Worm (Caenorhabditis elegans): Measurements from ENCODE around the gene F54H12.7.

The F54H12.7 gene

ce11 chrIII:7928549-7929129, 40.5 kb upstream of the F54H12.7 start, which contains the start of the genes C29E4.13 and npp-15:
TSS of gene C29E4.13 (minus strand) at chrIII:7928717.
TSS of gene npp-15 (plus strand) at chrIII:7929043.
- TF ChIP-seq mxl-2 (GFP tag; conservative IDR thresholded peaks at IDR 0.05) (no peak), lin-13 (GFP tag; optimal IDR thresholded peaks at IDR 0.05) (no peak), unc-39 (tag; optimal IDR thresholded peaks at IDR 0.05) (no peak), nhr-28 (tag; optimal IDR thresholded peaks at IDR 0.05) (peak; percentile 34), arid-1 (GFP tag; conservative IDR thresholded peaks at IDR 0.05) (no peak), Y105C5A.15 (GFP tag; IDR thresholded peaks at IDR 0.05) (no peak), ceh-32 (tag; optimal IDR thresholded peaks at IDR 0.05; ENCODE audit: poor library complexity) (no peak), lim-7 (GFP tag; IDR thresholded peaks at IDR 0.05) (no peak), egl-43 (GFP tag; IDR thresholded peaks at IDR 0.05) (no peak), zip-11 (GFP tag; IDR thresholded peaks at IDR 0.05) (no peak), skn-1 (tag; optimal IDR thresholded peaks at IDR 0.05) (no peak), mep-1 (tag; optimal IDR thresholded peaks at IDR 0.05) (peak; percentile 10), zag-1 (tag; optimal IDR thresholded peaks at IDR 0.05) (no peak), hlh-30 (tag; optimal IDR thresholded peaks at IDR 0.05; ENCODE audit: insufficient read depth) (peak; percentile 12), Y75B8A.6 (GFP tag; IDR thresholded peaks at IDR 0.05) (no peak), tag-97 (GFP tag; IDR thresholded peaks at IDR 0.05) (no peak), dve-1 (tag; optimal IDR thresholded peaks at IDR 0.05; ENCODE audit: insufficient read depth) (peak; percentile 28), duxl-1 (tag; optimal IDR thresholded peaks at IDR 0.05; ENCODE audit: poor library complexity) (no peak), lin-39 (tag; optimal IDR thresholded peaks at IDR 0.05) (no peak), daf-19 (GFP tag; conservative IDR thresholded peaks at IDR 0.05) (no peak), daf-16 (GFP tag; optimal IDR thresholded peaks at IDR 0.05) (no peak), daf-16 (tag; optimal IDR thresholded peaks at IDR 0.05) (peak; percentile 37), nhr-11 (tag; optimal IDR thresholded peaks at IDR 0.05) (no peak), lsy-2 (tag; optimal IDR thresholded peaks at IDR 0.05) (no peak), zip-2 (tag; optimal IDR thresholded peaks at IDR 0.05) (no peak), nhr-111 (GFP tag; optimal IDR thresholded peaks at IDR 0.05) (no peak), snpc-4 (tag; optimal IDR thresholded peaks at IDR 0.05) (no peak), rbr-2 (tag; optimal IDR thresholded peaks at IDR 0.05) (no peak), pqm-1 (tag; optimal IDR thresholded peaks at IDR 0.05) (peak; percentile 21), Y48G9A.11 (GFP tag; IDR thresholded peaks at IDR 0.05) (no peak), T20F7.1 (GFP tag; optimal IDR thresholded peaks at IDR 0.05) (peak; percentile 72), lir-3 (tag; optimal IDR thresholded peaks at IDR 0.05) (no peak), nhr-25 (tag; optimal IDR thresholded peaks at IDR 0.05; ENCODE audit: borderline replicate concordance, insufficient read depth) (no peak), mes-2 (tag; optimal IDR thresholded peaks at IDR 0.05; ENCODE audit: poor library complexity, severe bottlenecking) (peak; percentile 64), F44E2.7 (GFP tag; IDR thresholded peaks at IDR 0.05) (no peak), set-16 (GFP tag; IDR thresholded peaks at IDR 0.05) (no peak), unc-62 (GFP tag; optimal IDR thresholded peaks at IDR 0.05 in 1 of 2) (no peak), unc-62 (tag; optimal IDR thresholded peaks at IDR 0.05) (no peak), mdt-29 (GFP tag; IDR thresholded peaks at IDR 0.05) (no peak), lin-15B (tag; optimal IDR thresholded peaks at IDR 0.05) (no peak), dmd-6 (GFP tag; IDR thresholded peaks at IDR 0.05) (no peak), nhr-102 (tag; optimal IDR thresholded peaks at IDR 0.05) (no peak), snpc-1.2 (GFP tag; IDR thresholded peaks at IDR 0.05) (no peak), ceh-82 (tag; optimal IDR thresholded peaks at IDR 0.05) (no peak), F26F4.8 (GFP tag; conservative IDR thresholded peaks at IDR 0.05) (no peak), unc-130 (GFP tag; optimal IDR thresholded peaks at IDR 0.05) (peak; percentile 39), nhr-41 (GFP tag; IDR thresholded peaks at IDR 0.05) (no peak), fos-1 (tag; optimal IDR thresholded peaks at IDR 0.05) (no peak), T26A8.4 (GFP tag; IDR thresholded peaks at IDR 0.05) (no peak), hif-1 (tag; optimal IDR thresholded peaks at IDR 0.05) (no peak), Y5F2A.4 (GFP tag; optimal IDR thresholded peaks at IDR 0.05) (no peak), fkh-10 (GFP tag; optimal IDR thresholded peaks at IDR 0.05) (no peak)

Data from whole organism, L4 larva.